Worm (Caenorhabditis elegans) whole organism, midembryonic: ENCODE measurements around the gene F35E8.9.

Experiments
- T22C8.4 ChIP-seq: fragments of 200-800 bp; sonication (Bioruptor generic); IDR thresholded peaks from 2 replicates; pipeline ENCODE4 v1.3.6; 2022; ENCODE audit warnings: missing genetic modification characterization, missing compliant biosample characterization
- klf-2 ChIP-seq: fragments of 200-800 bp; sonication (Bioruptor generic); conservative IDR thresholded peaks from 2 replicates; pipeline ENCODE4 v1.3.6; 2022; ENCODE audit warnings: missing genetic modification reagents, missing genetic modification characterization, missing compliant biosample characterization
- tab-1 ChIP-seq: fragments of 200-800 bp; sonication (Bioruptor generic); IDR thresholded peaks from 2 replicates; pipeline ENCODE4 v1.3.6; 2022; ENCODE audit warnings: missing genetic modification characterization, missing compliant biosample characterization
- ztf-23 ChIP-seq: fragments of 200-800 bp; sonication (Bioruptor generic); IDR thresholded peaks from 2 replicates; pipeline ENCODE4 v1.3.6; 2022; ENCODE audit warnings: missing genetic modification reagents, missing genetic modification characterization, missing compliant biosample characterization

ce11 chrV:15932390-15932789, 15.0 kb upstream of the F35E8.9 start, which contains the start of gene srw-26:
- TF ChIP-seq tab-1 (GFP tag; lab: Robert Waterston, UW), result no peak
- no peak for TF ChIP-seq T22C8.4 (GFP tag; lab: Robert Waterston, UW)
- no peak for TF ChIP-seq ztf-23 (GFP tag; lab: Robert Waterston, UW)
- no peak for TF ChIP-seq klf-2
